Fruit fly (Drosophila melanogaster): ENCODE measurements around the gene Reck.
A peak's percentile ranks its signal among the peaks of the same experiment; 100 is the strongest.

Gene Reck

DNA sequence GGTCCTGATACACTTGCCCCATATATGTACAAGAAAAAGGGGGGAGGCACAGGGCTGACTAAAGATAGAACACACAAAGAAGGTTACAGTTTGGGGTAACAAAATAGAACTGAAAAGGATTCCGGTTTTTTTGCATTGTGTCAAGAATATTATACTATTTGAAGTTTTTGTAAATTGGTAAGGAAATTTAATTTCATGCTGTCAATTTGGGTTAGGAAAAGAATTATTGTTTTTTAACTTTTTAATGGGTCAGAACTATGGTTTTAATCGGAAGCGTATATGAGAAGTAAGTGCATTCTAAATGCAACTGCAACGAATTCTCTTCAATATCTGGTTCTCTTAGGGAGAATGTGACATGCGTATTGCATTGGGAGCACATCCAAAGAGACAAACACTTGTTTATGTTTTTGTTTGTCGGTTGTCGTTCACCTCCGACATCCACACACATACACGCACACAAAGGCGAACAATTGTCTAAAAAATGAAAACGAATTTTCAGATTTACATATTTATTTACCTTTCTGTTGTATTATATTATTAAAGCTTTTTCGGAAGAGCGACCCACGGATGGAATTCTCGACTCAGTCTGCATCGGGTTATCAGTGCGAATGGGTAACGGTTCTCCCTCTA lies 29.2 kb downstream of the Reck start, which contains the start of gene mnd (continued):
- TF ChIP-seq CG6808 (GFP tag; optimal IDR thresholded peaks at IDR 0.05) (peak; percentile 57), Ets96B (tag; optimal IDR thresholded peaks at IDR 0.05) (peak; percentile 89), spab (GFP tag; optimal IDR thresholded peaks at IDR 0.05) (peak; percentile 57), Smox (GFP tag; optimal IDR thresholded peaks at IDR 0.05) (no peak), CG10631 (GFP tag; optimal IDR thresholded peaks at IDR 0.05) (peak; percentile 68), fd85E (GFP tag; optimal IDR thresholded peaks at IDR 0.05) (no peak), CG3919 (GFP tag; optimal IDR thresholded peaks at IDR 0.05) (peak; percentile 84), Sox15 (GFP tag; optimal IDR thresholded peaks at IDR 0.05) (no peak), CG4318 (GFP tag; optimal IDR thresholded peaks at IDR 0.05) (peak; percentile 60), OdsH (GFP tag; optimal IDR thresholded peaks at IDR 0.05) (peak; percentile 77), eg (GFP tag; IDR thresholded peaks at IDR 0.05) (peak; percentile 96), CG34406 (GFP tag; optimal IDR thresholded peaks at IDR 0.05) (peak; percentile 50), net (GFP tag; optimal IDR thresholded peaks at IDR 0.05) (peak; percentile 81), Sox102F (GFP tag; optimal IDR thresholded peaks at IDR 0.05) (peak; percentile 39), CG16779 (tag; optimal IDR thresholded peaks at IDR 0.05) (peak; percentile 54), CG3032 (tag; optimal IDR thresholded peaks at IDR 0.05) (peak; percentile 63), CG1621 (tag; optimal IDR thresholded peaks at IDR 0.05) (peak; percentile 50), Met (GFP tag; optimal IDR thresholded peaks at IDR 0.05) (peak; percentile 42), CG8632 (GFP tag; optimal IDR thresholded peaks at IDR 0.05) (peak; percentile 63), ss (GFP tag; optimal IDR thresholded peaks at IDR 0.05) (peak; percentile 26 to 56), CG11294 (GFP tag; IDR thresholded peaks at IDR 0.05) (peak; percentile 84), Blimp-1 (GFP tag; optimal IDR thresholded peaks at IDR 0.05) (no peak), CG8119 (GFP tag; IDR thresholded peaks at IDR 0.05) (peak; percentile 93)

DNA sequence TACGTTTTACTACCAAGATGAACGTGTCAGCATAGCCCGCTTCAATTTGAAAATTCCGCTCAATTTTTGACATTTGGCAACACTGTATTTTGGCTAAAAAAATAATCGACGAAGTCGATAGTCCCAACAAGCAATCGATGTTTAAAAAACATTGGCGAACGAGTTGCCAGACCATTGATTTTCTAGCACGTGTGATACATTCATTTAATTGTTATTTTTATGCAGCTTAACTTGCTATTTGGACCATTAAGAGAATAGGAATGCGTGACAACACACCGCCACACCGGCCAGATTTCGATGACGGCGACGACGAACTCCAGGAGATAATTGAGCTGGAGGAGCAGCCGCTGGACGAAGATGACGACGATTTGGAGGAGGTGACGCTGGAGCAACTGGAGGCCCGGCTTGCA lies 31.2 kb downstream of the Reck start, which contains the start of gene CG5114:
Gene CG5114, plus strand, starts transcription at position 161 of the 410 bp plus-strand sequence.
- TF ChIP-seq pdm3 (GFP tag; optimal IDR thresholded peaks at IDR 0.05) = peak; percentile 22
- TF ChIP-seq CG31627 (GFP tag; optimal IDR thresholded peaks at IDR 0.05) = peak; percentile 29
- TF ChIP-seq esn (GFP tag; optimal IDR thresholded peaks at IDR 0.05) = peak; percentile 21
- TF ChIP-seq Hr39 (GFP tag; optimal IDR thresholded peaks at IDR 0.05) = peak; percentile 3
- TF ChIP-seq Sox14 (GFP tag; optimal IDR thresholded peaks at IDR 0.05) = peak; percentile 40
- TF ChIP-seq CG3032 (tag; optimal IDR thresholded peaks at IDR 0.05) = peak; percentile 5
- no peak for TF ChIP-seq acj6 (GFP tag; optimal IDR thresholded peaks at IDR 0.05)
- TF ChIP-seq CG3919 (GFP tag; optimal IDR thresholded peaks at IDR 0.05) = peak; percentile 18
- TF ChIP-seq CG8319 (GFP tag; optimal IDR thresholded peaks at IDR 0.05) = no peak
- peak; percentile 23 for TF ChIP-seq cyc (GFP tag; optimal IDR thresholded peaks at IDR 0.05)
- TF ChIP-seq lz (GFP tag; optimal IDR thresholded peaks at IDR 0.05) = peak; percentile 38
- no peak for TF ChIP-seq salr (GFP tag; optimal IDR thresholded peaks at IDR 0.05)
- peak; percentile 22 for TF ChIP-seq topi (GFP tag; optimal IDR thresholded peaks at IDR 0.05)

dm6 chr3L:14980038-14980437 lies 33.8 kb downstream of the Reck start:
- TF ChIP-seq svp (GFP tag) = peak; percentile 36
- TF ChIP-seq CG16779 (tag; optimal IDR thresholded peaks at IDR 0.05) = no peak

- TF ChIP-seq Hr38 (GFP tag; optimal IDR thresholded peaks at IDR 0.05) (no peak), vri (GFP tag; optimal IDR thresholded peaks at IDR 0.05) (no peak), CG11762 (GFP tag; optimal IDR thresholded peaks at IDR 0.05; ENCODE audit: insufficient read depth) (no peak), CG16779 (tag; optimal IDR thresholded peaks at IDR 0.05) (no peak), CG4318 (GFP tag; optimal IDR thresholded peaks at IDR 0.05) (no peak), Ets96B (tag; optimal IDR thresholded peaks at IDR 0.05) (no peak)
Observed at dm6 chr3L:14979332-14979731, 34.5 kb downstream of the Reck start, which contains the start of gene CG3349. CG3349 (plus strand) TSS chr3L:14979620.

Data from whole organism, prepupa.